Worm (Caenorhabditis elegans) whole organism, L4 larva: Measurements from ENCODE around the gene sra-11.

Experiments
- D1046.2 ChIP-seq: fragments of 200-800 bp; sonication (Bioruptor generic); IDR thresholded peaks from 2 replicates; pipeline ENCODE4 v1.3.6; 2022; ENCODE audit warnings: missing genetic modification characterization, missing compliant biosample characterization
- F37D6.2 ChIP-seq: sonication (generic microtip); optimal IDR thresholded peaks from 2 replicates; lab custom pipeline; 2016; ENCODE audit warnings: mild to moderate bottlenecking, missing genetic modification characterization, missing compliant biosample characterization
- R02D3.7 ChIP-seq: fragments of 150-350 bp; sonication (generic microtip); optimal IDR thresholded peaks from 3 replicates; lab custom pipeline; 2014; ENCODE audit warnings: missing biosample characterization, missing genetic modification characterization
- T20F7.1 ChIP-seq: fragments of 200-800 bp; sonication (Bioruptor generic); optimal IDR thresholded peaks from 2 replicates; lab custom pipeline; 2018; ENCODE audit warnings: mild to moderate bottlenecking, missing genetic modification characterization, missing compliant biosample characterization
- T26A8.4 ChIP-seq: fragments of 200-800 bp; sonication (Bioruptor generic); IDR thresholded peaks from 2 replicates; pipeline ENCODE4 v1.3.6; 2022; ENCODE audit warnings: missing genetic modification characterization, missing compliant biosample characterization
- ZK337.2 ChIP-seq: fragments of 200-800 bp; sonication (Bioruptor generic); IDR thresholded peaks from 2 replicates; pipeline ENCODE4 v1.3.6; 2022; ENCODE audit warnings: missing genetic modification reagents, missing genetic modification characterization, missing compliant biosample characterization
- aha-1 ChIP-seq: fragments of 150-350 bp; peaks from one replicate; lab custom pipeline; 2014; ENCODE audit warnings: missing biosample characterization, missing genetic modification characterization
- aly-2 ChIP-seq: sonication (generic microtip); optimal IDR thresholded peaks from 2 replicates; lab custom pipeline; 2018; ENCODE audit warnings: missing biosample characterization, missing genetic modification characterization
- arid-1 ChIP-seq: fragments of 200-800 bp; sonication (Bioruptor generic); conservative IDR thresholded peaks from 2 replicates; pipeline ENCODE4 v1.3.6; 2022; ENCODE audit warnings: missing genetic modification reagents, missing genetic modification characterization, missing compliant biosample characterization
- ceh-44 ChIP-seq: fragments of 200-800 bp; sonication (Bioruptor generic); IDR thresholded peaks from 2 replicates; pipeline ENCODE4 v1.3.6; 2022; ENCODE audit warnings: missing genetic modification reagents, missing genetic modification characterization, missing compliant biosample characterization
- ceh-62 ChIP-seq: sonication (generic microtip); optimal IDR thresholded peaks from 2 replicates; lab custom pipeline; 2017; ENCODE audit warnings: missing biosample characterization, missing genetic modification characterization
- ces-1 ChIP-seq: fragments of 150-350 bp; sonication (generic microtip); optimal IDR thresholded peaks from 4 replicates; lab custom pipeline; 2014; ENCODE audit warnings: missing biosample characterization, missing genetic modification reagents, missing genetic modification characterization
- daf-16 ChIP-seq, 3 experiments: sonication (generic microtip); optimal IDR thresholded peaks; 2 replicates each; lab custom pipeline; 2016 to 2017; ENCODE audit warnings: missing genetic modification characterization in 3 of 3, missing genetic modification reagents in 3 of 3, mild to moderate bottlenecking in 2 of 3, missing compliant biosample characterization in 2 of 3, missing biosample characterization in 1 of 3, moderate library complexity in 1 of 3
- daf-19 ChIP-seq: fragments of 200-800 bp; sonication (Bioruptor generic); conservative IDR thresholded peaks from 2 replicates; pipeline ENCODE4 v1.3.6; 2022; ENCODE audit warnings: missing genetic modification characterization, missing compliant biosample characterization
- dmd-6 ChIP-seq: fragments of 200-800 bp; sonication (Bioruptor generic); IDR thresholded peaks from 2 replicates; pipeline ENCODE4 v1.3.6; 2022; ENCODE audit warnings: missing genetic modification reagents, missing genetic modification characterization, missing compliant biosample characterization
- dmd-8 ChIP-seq: fragments of 200-800 bp; sonication (Bioruptor generic); IDR thresholded peaks from 2 replicates; pipeline ENCODE4 v1.3.6; 2022; ENCODE audit warnings: missing genetic modification characterization, missing compliant biosample characterization
- dpl-1 ChIP-seq: fragments of 150-350 bp; optimal IDR thresholded peaks from 2 replicates; lab custom pipeline; 2014; ENCODE audit warnings: missing biosample characterization, missing genetic modification reagents, missing genetic modification characterization
- duxl-1 ChIP-seq: sonication (generic microtip); optimal IDR thresholded peaks from 2 replicates; lab custom pipeline; 2016; ENCODE audit warnings: mild to moderate bottlenecking, missing genetic modification characterization, moderate library complexity, missing compliant biosample characterization; ENCODE audit not compliant: poor library complexity
- dve-1 ChIP-seq: sonication (generic microtip); optimal IDR thresholded peaks from 2 replicates; lab custom pipeline; 2017; ENCODE audit warnings: antibody characterized with exemption, mild to moderate bottlenecking, missing genetic modification characterization, missing compliant biosample characterization; ENCODE audit not compliant: insufficient read depth
- egl-43 ChIP-seq: fragments of 200-800 bp; sonication (Bioruptor generic); IDR thresholded peaks from 2 replicates; pipeline ENCODE4 v1.3.6; 2022; ENCODE audit warnings: missing genetic modification reagents, missing genetic modification characterization, missing compliant biosample characterization
- fkh-10 ChIP-seq: fragments of 150-350 bp; optimal IDR thresholded peaks from 2 replicates; lab custom pipeline; 2014; ENCODE audit warnings: missing biosample characterization, missing genetic modification reagents, missing genetic modification characterization
- fos-1 ChIP-seq: fragments of 150-350 bp; optimal IDR thresholded peaks from 2 replicates; lab custom pipeline; 2014; ENCODE audit warnings: missing biosample characterization, missing genetic modification characterization
- hif-1 ChIP-seq, 2 experiments: sonication (generic microtip); optimal IDR thresholded peaks; 2 replicates each; lab custom pipeline; 2016 to 2017; ENCODE audit warnings: missing compliant biosample characterization in 2 of 2, missing genetic modification characterization in 2 of 2, missing genetic modification reagents in 2 of 2, missing genotype in 2 of 2, mild to moderate bottlenecking in 1 of 2
- hlh-11 ChIP-seq: fragments of 200-800 bp; sonication (Bioruptor generic); optimal IDR thresholded peaks from 2 replicates; lab custom pipeline; 2018; ENCODE audit warnings: mild to moderate bottlenecking, missing genetic modification characterization, missing compliant biosample characterization
- hlh-30 ChIP-seq: sonication (generic microtip); optimal IDR thresholded peaks from 2 replicates; lab custom pipeline; 2017; ENCODE audit warnings: antibody characterized with exemption, mild to moderate bottlenecking, missing genetic modification characterization, missing compliant biosample characterization; ENCODE audit not compliant: insufficient read depth
- hmg-1.1 ChIP-seq: fragments of 200-800 bp; sonication (Bioruptor generic); IDR thresholded peaks from 2 replicates; pipeline ENCODE4 v1.3.6; 2022; ENCODE audit warnings: missing genetic modification reagents, missing genetic modification characterization, missing compliant biosample characterization
- jun-1 ChIP-seq: fragments of 150-350 bp; optimal IDR thresholded peaks from 2 replicates; lab custom pipeline; 2014; ENCODE audit warnings: missing biosample characterization, missing genetic modification reagents, missing genetic modification characterization
- lin-13 ChIP-seq: fragments of 150-350 bp; optimal IDR thresholded peaks from 2 replicates; lab custom pipeline; 2014; ENCODE audit warnings: missing biosample characterization, missing genetic modification reagents, missing genetic modification characterization
- lin-29 ChIP-seq: fragments of 200-800 bp; sonication (Bioruptor generic); IDR thresholded peaks from 2 replicates; pipeline ENCODE4 v1.3.6; 2022; ENCODE audit warnings: missing genetic modification reagents, missing genetic modification characterization, missing compliant biosample characterization
- lin-38 ChIP-seq: fragments of 200-800 bp; sonication (Bioruptor generic); IDR thresholded peaks from 2 replicates; pipeline ENCODE4 v1.3.6; 2022; ENCODE audit warnings: missing genetic modification reagents, missing genetic modification characterization, missing compliant biosample characterization
- lsy-2 ChIP-seq, 2 experiments: fragments of 150-350 bp in 1 of 2; sonication (generic microtip) in 1 of 2; optimal IDR thresholded peaks; 2 replicates each; lab custom pipeline; 2014 to 2017; ENCODE audit warnings: missing biosample characterization in 2 of 2, missing genetic modification characterization in 2 of 2
- madf-9 ChIP-seq: fragments of 200-800 bp; sonication (Bioruptor generic); conservative IDR thresholded peaks from 2 replicates; pipeline ENCODE4 v1.3.6; 2022; ENCODE audit warnings: missing genetic modification reagents, missing genetic modification characterization, missing compliant biosample characterization
- mep-1 ChIP-seq: fragments of 150-350 bp; sonication (generic microtip); optimal IDR thresholded peaks from 3 replicates; lab custom pipeline; 2014; ENCODE audit warnings: missing biosample characterization, missing genetic modification characterization
- mes-2 ChIP-seq: sonication (generic microtip); optimal IDR thresholded peaks from 2 replicates; lab custom pipeline; 2016; ENCODE audit warnings: missing genotype, mild to moderate bottlenecking, missing genetic modification characterization, missing compliant biosample characterization; ENCODE audit not compliant: poor library complexity, severe bottlenecking
- mxl-3 ChIP-seq: fragments of 200-800 bp; sonication (Bioruptor generic); optimal IDR thresholded peaks from 2 replicates; lab custom pipeline; 2018; ENCODE audit warnings: mild to moderate bottlenecking, missing genetic modification characterization, missing compliant biosample characterization
- nhr-25 ChIP-seq: sonication (generic microtip); optimal IDR thresholded peaks from 2 replicates; lab custom pipeline; 2017; ENCODE audit warnings: missing genetic modification characterization, mild to moderate bottlenecking, missing compliant biosample characterization, antibody characterized with exemption, moderate library complexity, borderline replicate concordance; ENCODE audit not compliant: insufficient read depth
- nhr-28 ChIP-seq: fragments of 150-350 bp; optimal IDR thresholded peaks from 2 replicates; lab custom pipeline; 2014; ENCODE audit warnings: missing biosample characterization, missing genetic modification characterization
- nhr-6 ChIP-seq: fragments of 150-350 bp; optimal IDR thresholded peaks from 2 replicates; lab custom pipeline; 2014; ENCODE audit warnings: missing biosample characterization, missing genetic modification characterization
- nhr-77 ChIP-seq: fragments of 150-350 bp; optimal IDR thresholded peaks from 2 replicates; lab custom pipeline; 2014; ENCODE audit warnings: missing biosample characterization, missing genetic modification characterization
- php-3 ChIP-seq: fragments of 200-800 bp; sonication (Bioruptor generic); IDR thresholded peaks from 2 replicates; pipeline ENCODE4 v1.3.6; 2022; ENCODE audit warnings: missing genetic modification reagents, missing genetic modification characterization, missing compliant biosample characterization
- rbr-2 ChIP-seq: sonication (generic microtip); optimal IDR thresholded peaks from 2 replicates; lab custom pipeline; 2016; ENCODE audit warnings: missing genotype, missing genetic modification characterization, missing compliant biosample characterization
- set-16 ChIP-seq: fragments of 200-800 bp; sonication (Bioruptor generic); IDR thresholded peaks from 2 replicates; pipeline ENCODE4 v1.3.6; 2022; ENCODE audit warnings: missing genetic modification reagents, missing genetic modification characterization, missing compliant biosample characterization
- skn-1 ChIP-seq: fragments of 150-350 bp; optimal IDR thresholded peaks from 2 replicates; lab custom pipeline; 2014; ENCODE audit warnings: missing biosample characterization, missing genetic modification characterization
- spr-1 ChIP-seq: sonication (generic microtip); optimal IDR thresholded peaks from 2 replicates; lab custom pipeline; 2016; ENCODE audit warnings: mild to moderate bottlenecking, missing genetic modification characterization, missing compliant biosample characterization
- unc-130 ChIP-seq: sonication (generic microtip); optimal IDR thresholded peaks from 2 replicates; lab custom pipeline; 2016; ENCODE audit warnings: missing genetic modification reagents, missing genetic modification characterization, missing compliant biosample characterization

sra-11 gene

ce11 chrII:10873631-10874030 is 36.5 kb downstream of the sra-11 start, which contains the start of gene orc-2:
TSS of gene orc-2 (plus strand) at chrII:10873931.
- 0 out of 2 replicates have a peak, but pooled peaks have one; percentile 10 for TF ChIP-seq lin-38 (GFP tag; lab: Robert Waterston, UW)
- TF ChIP-seq aha-1 = no peak

ce11 chrII:10872541-10872940 is 37.6 kb downstream of the sra-11 start, which contains the start of the genes cyn-4 and copz-1:
TSS of gene cyn-4 (minus strand) at chrII:10872611.
TSS of gene copz-1 (plus strand) at chrII:10872879.
- TF ChIP-seq F37D6.2 (tag; lab: Kevin White, UChicago) = peak; percentile 23
- TF ChIP-seq hlh-30 = peak; percentile 80
- TF ChIP-seq spr-1 = peak; percentile 10
- peak; percentile 98 for TF ChIP-seq mes-2
- peak; percentile 50 for TF ChIP-seq nhr-28
- TF ChIP-seq php-3 (GFP tag; lab: Robert Waterston, UW) = no peak
- TF ChIP-seq nhr-77 = peak; percentile 3
- TF ChIP-seq egl-43 (GFP tag; lab: Robert Waterston, UW) = no peak
- TF ChIP-seq lin-29 (GFP tag; lab: Robert Waterston, UW) = no peak
- TF ChIP-seq rbr-2 (tag; lab: Kevin White, UChicago) = peak; percentile 69
- TF ChIP-seq jun-1 (tag; lab: Kevin White, UChicago) = no peak
- peak; percentile 66 for TF ChIP-seq nhr-6 (tag; lab: Kevin White, UChicago)
- TF ChIP-seq mep-1 = peak; percentile 57
- TF ChIP-seq dve-1 (tag; lab: Kevin White, UChicago) = peak; percentile 70
- 0 out of 2 replicates have a peak, but pooled peaks have one; percentile 30 for TF ChIP-seq ceh-44 (GFP tag; lab: Robert Waterston, UW)
- peak; percentile 40; the same call in 1 of the 2 replicates for TF ChIP-seq arid-1 (GFP tag; lab: Robert Waterston, UW)
- TF ChIP-seq lin-38 (GFP tag; lab: Robert Waterston, UW) = peak; percentile 69
- peak in 1 of 2 experiments; percentile 88 for TF ChIP-seq hif-1 (tag; optimal IDR thresholded peaks at IDR 0.05; lab: Kevin White, UChicago)
- TF ChIP-seq lin-13 (GFP tag; lab: Kevin White, UChicago) = peak; percentile 38
- peak; percentile 68 for TF ChIP-seq hlh-11 (tag; lab: Kevin White, UChicago)
- peak; percentile 92 for TF ChIP-seq R02D3.7 (tag; lab: Kevin White, UChicago)
- TF ChIP-seq madf-9 (GFP tag; lab: Robert Waterston, UW) = no peak
- no peak for TF ChIP-seq mxl-3 (GFP tag; lab: Kevin White, UChicago)
- no peak for TF ChIP-seq aly-2 (tag; lab: Kevin White, UChicago)
- TF ChIP-seq nhr-25 (tag; lab: Kevin White, UChicago) = peak; percentile 15
- no peak for TF ChIP-seq daf-16 (GFP tag; optimal IDR thresholded peaks at IDR 0.05; lab: Kevin White, UChicago)
- TF ChIP-seq daf-16 (tag; optimal IDR thresholded peaks at IDR 0.05; lab: Kevin White, UChicago) = peak; percentile 51
- no peak for TF ChIP-seq ceh-62 (tag; lab: Kevin White, UChicago)
- no peak for TF ChIP-seq daf-19 (GFP tag; lab: Robert Waterston, UW)
- no peak for TF ChIP-seq skn-1 (tag; lab: Kevin White, UChicago)
- no peak for TF ChIP-seq T26A8.4 (GFP tag; lab: Robert Waterston, UW)
- TF ChIP-seq unc-130 (GFP tag; lab: Kevin White, UChicago) = peak; percentile 92
- TF ChIP-seq dmd-6 (GFP tag; lab: Robert Waterston, UW) = peak; percentile 32; the same call in 1 of the 2 replicates
- peak; percentile 81 for TF ChIP-seq dpl-1 (GFP tag; lab: Kevin White, UChicago)
- TF ChIP-seq set-16 (GFP tag; lab: Robert Waterston, UW) = no peak
- TF ChIP-seq ces-1 = peak; percentile 0
- no peak for TF ChIP-seq fos-1 (tag; lab: Kevin White, UChicago)
- peak; percentile 76 for TF ChIP-seq ZK337.2 (GFP tag; lab: Robert Waterston, UW)
- peak; percentile 50 to 94 for TF ChIP-seq lsy-2 (tag; optimal IDR thresholded peaks at IDR 0.05; lab: Kevin White, UChicago)
- peak; percentile 35 for TF ChIP-seq T20F7.1
- no peak for TF ChIP-seq D1046.2 (GFP tag; lab: Robert Waterston, UW)
- peak; percentile 50 for TF ChIP-seq duxl-1
- peak; percentile 49 for TF ChIP-seq fkh-10 (GFP tag; lab: Kevin White, UChicago)
- no peak for TF ChIP-seq dmd-8 (GFP tag; lab: Robert Waterston, UW)
- TF ChIP-seq hmg-1.1 (GFP tag; lab: Robert Waterston, UW) = 0 out of 2 replicates have a peak, but pooled peaks have one; percentile 36
- TF ChIP-seq aha-1 = peak; percentile 81
